Worm (Caenorhabditis elegans) whole organism, L2 larva: ENCODE results near the gene K05F1.10.
A peak's percentile ranks its signal among the peaks of the same experiment; 100 is the strongest.

ENCODE experiments used
- C34F6.9 ChIP-seq: fragments of 150-350 bp; optimal IDR thresholded peaks from 2 replicates; lab custom pipeline; 2014; ENCODE audit warnings: missing biosample characterization, missing genetic modification characterization
- F13H6.1 ChIP-seq: sonication (generic microtip); optimal IDR thresholded peaks from 2 replicates; lab custom pipeline; 2016; ENCODE audit warnings: missing genetic modification characterization, missing compliant biosample characterization
- R02D3.7 ChIP-seq: fragments of 150-350 bp; optimal IDR thresholded peaks from 2 replicates; lab custom pipeline; 2014; ENCODE audit warnings: missing biosample characterization, missing genetic modification characterization
- ZK546.5 ChIP-seq: sonication (generic microtip); optimal IDR thresholded peaks from 2 replicates; lab custom pipeline; 2017; ENCODE audit warnings: missing biosample characterization, missing genetic modification characterization
- alr-1 ChIP-seq: fragments of 150-350 bp; optimal IDR thresholded peaks from 2 replicates; lab custom pipeline; 2014; ENCODE audit warnings: missing biosample characterization, missing genetic modification characterization
- aly-2 ChIP-seq: fragments of 150-350 bp; optimal IDR thresholded peaks from 2 replicates; lab custom pipeline; 2014; ENCODE audit warnings: missing biosample characterization, missing genetic modification characterization
- blmp-1 ChIP-seq: sonication (generic microtip); optimal IDR thresholded peaks from 2 replicates; lab custom pipeline; 2017; ENCODE audit warnings: missing genetic modification characterization, mild to moderate bottlenecking, missing compliant biosample characterization, antibody characterized with exemption, moderate library complexity; ENCODE audit not compliant: insufficient read depth
- ceh-16 ChIP-seq: fragments of 150-350 bp; optimal IDR thresholded peaks from 2 replicates; lab custom pipeline; 2014; ENCODE audit warnings: missing biosample characterization, missing genetic modification characterization
- ceh-82 ChIP-seq: fragments of 150-350 bp; optimal IDR thresholded peaks from 2 replicates; lab custom pipeline; 2014; ENCODE audit warnings: missing biosample characterization, missing genetic modification characterization
- crh-2 ChIP-seq: sonication (generic microtip); optimal IDR thresholded peaks from 2 replicates; lab custom pipeline; 2017; ENCODE audit warnings: missing biosample characterization, missing genetic modification characterization
- dmd-4 ChIP-seq: sonication (generic microtip); optimal IDR thresholded peaks from 2 replicates; lab custom pipeline; 2017; ENCODE audit warnings: missing biosample characterization, missing genetic modification characterization
- elt-1 ChIP-seq: fragments of 150-350 bp; optimal IDR thresholded peaks from 2 replicates; lab custom pipeline; 2014; ENCODE audit warnings: missing biosample characterization, missing genetic modification characterization
- elt-3 ChIP-seq: sonication (generic microtip); optimal IDR thresholded peaks from 2 replicates; lab custom pipeline; 2017; ENCODE audit warnings: missing biosample characterization, missing genetic modification characterization
- fos-1 ChIP-seq: fragments of 150-350 bp; optimal IDR thresholded peaks from 2 replicates; lab custom pipeline; 2014; ENCODE audit warnings: missing biosample characterization, missing genetic modification characterization
- gmeb-1 ChIP-seq: fragments of 150-350 bp; optimal IDR thresholded peaks from 2 replicates; lab custom pipeline; 2014; ENCODE audit warnings: missing biosample characterization, missing genetic modification characterization
- lin-11 ChIP-seq: fragments of 150-350 bp; sonication (generic microtip); optimal IDR thresholded peaks from 2 replicates; lab custom pipeline; 2014; ENCODE audit warnings: missing biosample characterization, missing genetic modification characterization, inconsistent platforms, mixed read lengths
- lin-39 ChIP-seq: fragments of 150-350 bp; optimal IDR thresholded peaks from 2 replicates; lab custom pipeline; 2014; ENCODE audit warnings: missing biosample characterization, missing genetic modification reagents, missing genetic modification characterization
- lsy-2 ChIP-seq, 2 experiments: fragments of 150-350 bp in 1 of 2; sonication (generic microtip) in 1 of 2; optimal IDR thresholded peaks; 2 replicates each; lab custom pipeline; 2014 to 2017; ENCODE audit warnings: missing biosample characterization in 2 of 2, missing genetic modification characterization in 2 of 2
- mab-5 ChIP-seq: fragments of 150-350 bp; optimal IDR thresholded peaks from 2 replicates; lab custom pipeline; 2014; ENCODE audit warnings: missing biosample characterization, missing genetic modification characterization
- mdl-1 ChIP-seq, 2 experiments: fragments of 150-350 bp in 1 of 2; sonication (generic microtip) in 1 of 2; optimal IDR thresholded peaks; 2 replicates each; lab custom pipeline; 2017; ENCODE audit warnings: missing biosample characterization in 2 of 2, missing genetic modification characterization in 2 of 2
- nhr-10 ChIP-seq: sonication (generic microtip); optimal IDR thresholded peaks from 2 replicates; lab custom pipeline; 2017; ENCODE audit warnings: missing biosample characterization, missing genetic modification characterization
- nhr-11 ChIP-seq: fragments of 150-350 bp; optimal IDR thresholded peaks from 2 replicates; lab custom pipeline; 2014; ENCODE audit warnings: missing biosample characterization, missing genetic modification characterization
- nhr-12 ChIP-seq: fragments of 150-350 bp; optimal IDR thresholded peaks from 2 replicates; lab custom pipeline; 2014; ENCODE audit warnings: missing biosample characterization, missing genetic modification characterization
- nhr-129 ChIP-seq: fragments of 150-350 bp; optimal IDR thresholded peaks from 2 replicates; lab custom pipeline; 2014; ENCODE audit warnings: missing biosample characterization, missing genetic modification characterization
- nhr-21 ChIP-seq: fragments of 150-350 bp; optimal IDR thresholded peaks from 2 replicates; lab custom pipeline; 2014; ENCODE audit warnings: missing biosample characterization, missing genetic modification characterization
- nhr-23 ChIP-seq: fragments of 150-350 bp; optimal IDR thresholded peaks from 2 replicates; lab custom pipeline; 2014; ENCODE audit warnings: missing biosample characterization, missing genetic modification reagents, missing genetic modification characterization
- nhr-237 ChIP-seq: fragments of 150-350 bp; optimal IDR thresholded peaks from 2 replicates; lab custom pipeline; 2014; ENCODE audit warnings: missing biosample characterization, missing genetic modification characterization
- nhr-6 ChIP-seq: fragments of 150-350 bp; optimal IDR thresholded peaks from 2 replicates; lab custom pipeline; 2014; ENCODE audit warnings: missing biosample characterization, missing genetic modification characterization
- nhr-77 ChIP-seq: fragments of 150-350 bp; optimal IDR thresholded peaks from 2 replicates; lab custom pipeline; 2014; ENCODE audit warnings: missing biosample characterization, missing genetic modification characterization
- peb-1 ChIP-seq: fragments of 150-350 bp; optimal IDR thresholded peaks from 2 replicates; lab custom pipeline; 2014; ENCODE audit warnings: missing biosample characterization, missing genetic modification characterization
- skn-1 ChIP-seq: sonication (generic microtip); optimal IDR thresholded peaks from 2 replicates; lab custom pipeline; 2017; ENCODE audit warnings: missing biosample characterization, missing genetic modification characterization
- sma-9 ChIP-seq, 2 experiments: fragments of 150-350 bp in 1 of 2; sonication (generic microtip) in 1 of 2; optimal IDR thresholded peaks; 2 replicates each; lab custom pipeline; 2014 to 2016; ENCODE audit warnings: missing genetic modification characterization in 2 of 2, mild to moderate bottlenecking in 1 of 2, missing biosample characterization in 1 of 2, missing compliant biosample characterization in 1 of 2, missing genetic modification reagents in 1 of 2, moderate library complexity in 1 of 2
- snpc-4 ChIP-seq: fragments of 150-350 bp; optimal IDR thresholded peaks from 2 replicates; lab custom pipeline; 2014; ENCODE audit warnings: missing biosample characterization, missing genetic modification characterization
- unc-39 ChIP-seq: fragments of 150-350 bp; optimal IDR thresholded peaks from 2 replicates; lab custom pipeline; 2014; ENCODE audit warnings: missing biosample characterization, missing genetic modification characterization
- unc-55 ChIP-seq: fragments of 150-350 bp; sonication (generic microtip); optimal IDR thresholded peaks from 3 replicates; lab custom pipeline; 2014; ENCODE audit warnings: missing biosample characterization, missing genetic modification reagents, missing genetic modification characterization
- unc-62 ChIP-seq: fragments of 150-350 bp; optimal IDR thresholded peaks from 2 replicates; lab custom pipeline; 2014; ENCODE audit warnings: missing biosample characterization, missing genetic modification reagents, missing genetic modification characterization
- zag-1 ChIP-seq: fragments of 150-350 bp; optimal IDR thresholded peaks from 2 replicates; lab custom pipeline; 2014; ENCODE audit warnings: missing biosample characterization, missing genetic modification characterization
- ztf-1 ChIP-seq: fragments of 200-800 bp; sonication (Bioruptor generic); conservative IDR thresholded peaks from 2 replicates; pipeline ENCODE4 v1.3.6; 2022; ENCODE audit warnings: missing genetic modification characterization, missing compliant biosample characterization
- ztf-4 ChIP-seq: fragments of 150-350 bp; optimal IDR thresholded peaks from 2 replicates; lab custom pipeline; 2014; ENCODE audit warnings: missing biosample characterization, missing genetic modification characterization

Gene K05F1.10

DNA sequence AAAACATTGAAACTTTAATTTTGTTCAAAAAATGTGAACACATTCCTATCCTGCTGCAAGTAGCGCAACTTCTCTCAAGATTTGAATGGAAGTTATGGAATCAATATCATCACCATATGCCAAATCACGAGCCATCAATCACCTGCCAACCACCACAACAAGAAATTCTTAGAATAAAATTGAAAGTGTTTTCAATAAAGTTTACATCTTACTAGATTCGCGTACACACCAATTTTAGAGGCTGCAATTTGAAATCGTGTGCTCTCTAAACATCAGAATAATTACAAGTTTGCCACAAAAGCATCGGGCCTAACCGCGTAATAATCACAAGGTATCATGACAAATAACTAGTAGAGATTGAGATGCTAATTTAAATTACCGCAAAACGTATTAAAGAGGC, 30.4 kb downstream of the K05F1.10 start:
- TF ChIP-seq snpc-4 (tag; lab: Kevin White, UChicago) (no peak), mdl-1 (tag; optimal IDR thresholded peaks at IDR 0.05; lab: Kevin White, UChicago) (no peak), ZK546.5 (no peak), elt-3 (no peak), lin-11 (no peak), lsy-2 (tag; optimal IDR thresholded peaks at IDR 0.05; lab: Kevin White, UChicago) (no peak), nhr-77 (tag; lab: Kevin White, UChicago) (no peak), peb-1 (tag; lab: Kevin White, UChicago) (no peak), ceh-16 (tag; lab: Kevin White, UChicago) (no peak), unc-55 (GFP tag; lab: Kevin White, UChicago) (no peak), zag-1 (tag; lab: Kevin White, UChicago) (no peak), nhr-11 (no peak), nhr-12 (tag; lab: Kevin White, UChicago) (no peak), nhr-10 (no peak), unc-39 (tag; lab: Kevin White, UChicago) (no peak), ztf-1 (GFP tag; lab: Robert Waterston, UW) (no peak), mab-5 (no peak), skn-1 (no peak)

ce11 chrII:5774120-5774519, 31.2 kb downstream of the K05F1.10 start, which contains the start of the genes dmd-5 and F10C1.1:
Gene dmd-5, minus strand, starts transcription at chrII:5774220.
Gene F10C1.1, plus strand, starts transcription at chrII:5774229.
- TF ChIP-seq nhr-12 (tag; lab: Kevin White, UChicago) (no peak), unc-39 (tag; lab: Kevin White, UChicago) (no peak), fos-1 (no peak), elt-1 (no peak), nhr-23 (tag; lab: Kevin White, UChicago) (no peak), unc-55 (GFP tag; lab: Kevin White, UChicago) (no peak), unc-62 (GFP tag; lab: Kevin White, UChicago) (no peak), R02D3.7 (no peak), lin-39 (tag; lab: Kevin White, UChicago) (no peak), nhr-237 (no peak), elt-3 (no peak)

DNA sequence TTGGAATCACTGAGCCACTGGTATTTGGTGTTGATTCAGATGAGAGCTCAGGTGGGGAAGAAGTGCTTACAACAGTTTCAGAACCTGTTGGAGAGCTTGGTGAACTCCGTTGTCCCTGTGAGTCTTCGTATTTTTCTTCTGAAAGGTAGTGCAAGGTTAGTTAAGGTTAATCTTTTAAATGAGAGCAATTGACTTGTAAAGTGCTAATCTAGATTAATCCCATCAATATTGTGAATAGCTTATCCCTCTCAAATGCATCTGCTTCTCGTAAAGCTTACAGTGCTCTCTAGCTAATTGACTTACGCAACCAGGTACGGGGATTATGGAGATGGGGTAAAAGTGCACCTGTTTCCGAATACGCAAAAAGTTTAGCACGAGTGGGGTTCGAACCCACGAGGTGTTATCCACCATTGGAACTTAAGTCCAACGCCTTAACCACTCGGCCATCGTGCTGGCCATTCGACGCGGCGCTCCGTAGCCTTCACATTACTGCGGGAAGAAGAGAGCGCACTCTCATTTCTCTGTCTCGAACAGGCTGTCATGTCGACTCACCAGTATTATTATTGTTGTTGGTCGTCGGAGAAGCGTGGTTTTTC, 32.6 kb downstream of the K05F1.10 start:
- TF ChIP-seq crh-2 (tag; lab: Kevin White, UChicago): peak; percentile 1
- TF ChIP-seq dmd-4: no peak
- TF ChIP-seq nhr-6 (tag; lab: Kevin White, UChicago): no peak
- TF ChIP-seq unc-55 (GFP tag; lab: Kevin White, UChicago): no peak
- TF ChIP-seq fos-1: peak; percentile 35
- no peak for TF ChIP-seq blmp-1 (tag; lab: Kevin White, UChicago)
- peak; percentile 45 for TF ChIP-seq F13H6.1 (tag; lab: Kevin White, UChicago)
- no peak for TF ChIP-seq alr-1 (tag; lab: Kevin White, UChicago)
- TF ChIP-seq gmeb-1 (tag; lab: Kevin White, UChicago): peak; percentile 22
- TF ChIP-seq nhr-129 (tag; lab: Kevin White, UChicago): peak; percentile 79
- no peak for TF ChIP-seq ztf-1 (GFP tag; lab: Robert Waterston, UW)
- no peak for TF ChIP-seq zag-1 (tag; lab: Kevin White, UChicago)
- TF ChIP-seq lin-11: peak; percentile 32
- no peak for TF ChIP-seq mdl-1 (tag; optimal IDR thresholded peaks at IDR 0.05; lab: Kevin White, UChicago)
- no peak for TF ChIP-seq ceh-82 (tag; lab: Kevin White, UChicago)
- TF ChIP-seq nhr-21 (tag; lab: Kevin White, UChicago): no peak
- TF ChIP-seq C34F6.9 (tag; lab: Kevin White, UChicago): peak; percentile 37
- TF ChIP-seq lsy-2 (tag; optimal IDR thresholded peaks at IDR 0.05; lab: Kevin White, UChicago): no peak
- no peak for TF ChIP-seq ztf-4 (tag; lab: Kevin White, UChicago)
- TF ChIP-seq sma-9 (GFP tag; optimal IDR thresholded peaks at IDR 0.05; lab: Kevin White, UChicago): peak; percentile 53
- TF ChIP-seq sma-9 (tag; optimal IDR thresholded peaks at IDR 0.05; lab: Kevin White, UChicago): no peak
- no peak for TF ChIP-seq lin-39 (tag; lab: Kevin White, UChicago)
- no peak for TF ChIP-seq nhr-23 (tag; lab: Kevin White, UChicago)
- TF ChIP-seq aly-2 (tag; lab: Kevin White, UChicago): no peak
- TF ChIP-seq, all 48 proteins: peak for 8
